Worm (Caenorhabditis elegans): ENCODE measurements around the gene F17C11.4.

Gene F17C11.4

ce11 chrV:10951655-10952278 is at the start of gene F17C11.4:
F17C11.4 (plus strand) TSS chrV:10951860.
- TF ChIP-seq lin-13 (GFP tag; optimal IDR thresholded peaks at IDR 0.05) (no peak), madf-9 (GFP tag; conservative IDR thresholded peaks at IDR 0.05) (no peak), zfp-2 (tag; optimal IDR thresholded peaks at IDR 0.05) (no peak), fkh-10 (GFP tag; optimal IDR thresholded peaks at IDR 0.05) (peak; percentile 69), daf-19 (GFP tag; conservative IDR thresholded peaks at IDR 0.05) (no peak), daf-16 (GFP tag; optimal IDR thresholded peaks at IDR 0.05) (peak in 1 of 2 experiments; percentile 76), daf-16 (tag; optimal IDR thresholded peaks at IDR 0.05) (peak; percentile 80), rbr-2 (tag; optimal IDR thresholded peaks at IDR 0.05) (peak; percentile 40), mep-1 (tag; optimal IDR thresholded peaks at IDR 0.05) (peak; percentile 72), nhr-111 (GFP tag; optimal IDR thresholded peaks at IDR 0.05) (no peak), ama-1 (optimal IDR thresholded peaks at IDR 0.05) (peak; percentile 82), ceh-20 (GFP tag; IDR thresholded peaks at IDR 0.05) (0 out of 2 replicates have a peak, but pooled peaks have one; percentile 12), madf-5 (GFP tag; IDR thresholded peaks at IDR 0.05) (no peak), egl-43 (GFP tag; IDR thresholded peaks at IDR 0.05) (no peak), daf-8 (GFP tag; IDR thresholded peaks at IDR 0.05) (no peak), F49E8.2 (tag; optimal IDR thresholded peaks at IDR 0.05; ENCODE audit: borderline replicate concordance) (no peak), Y5F2A.4 (GFP tag; optimal IDR thresholded peaks at IDR 0.05) (no peak), lin-15B (tag; optimal IDR thresholded peaks at IDR 0.05) (no peak), spr-3 (GFP tag; optimal IDR thresholded peaks at IDR 0.05) (no peak), set-16 (GFP tag; IDR thresholded peaks at IDR 0.05) (0 out of 2 replicates have a peak, but pooled peaks have one; percentile 16), mdl-1 (tag; optimal IDR thresholded peaks at IDR 0.05) (peak in 1 of 2 experiments; percentile 87), dmd-9 (GFP tag; IDR thresholded peaks at IDR 0.05) (no peak), ceh-28 (tag; optimal IDR thresholded peaks at IDR 0.05) (no peak), Y75B8A.6 (GFP tag; IDR thresholded peaks at IDR 0.05) (peak; percentile 47; the same call in 1 of the 2 replicates), hmg-1.1 (GFP tag; IDR thresholded peaks at IDR 0.05) (no peak; the same call in none of the 2 replicates), ceh-32 (tag; optimal IDR thresholded peaks at IDR 0.05; ENCODE audit: poor library complexity) (peak; percentile 52), lim-7 (GFP tag; IDR thresholded peaks at IDR 0.05) (no peak), mxl-3 (GFP tag; optimal IDR thresholded peaks at IDR 0.05) (peak; percentile 59), unc-130 (GFP tag; optimal IDR thresholded peaks at IDR 0.05) (no peak), aha-1 (tag) (peak; percentile 99), mxl-2 (GFP tag; conservative IDR thresholded peaks at IDR 0.05) (peak; percentile 60; the same call in 1 of the 2 replicates), egl-27 (tag; optimal IDR thresholded peaks at IDR 0.05) (no peak), D1046.2 (GFP tag; IDR thresholded peaks at IDR 0.05) (0 out of 2 replicates have a peak, but pooled peaks have one; percentile 12), Y105C5A.15 (GFP tag; IDR thresholded peaks at IDR 0.05) (no peak), spr-1 (tag; optimal IDR thresholded peaks at IDR 0.05) (peak; percentile 10), ceh-44 (GFP tag; IDR thresholded peaks at IDR 0.05) (no peak), nhr-10 (tag; optimal IDR thresholded peaks at IDR 0.05) (no peak), dpl-1 (GFP tag; optimal IDR thresholded peaks at IDR 0.05) (peak; percentile 38), hlh-11 (tag; optimal IDR thresholded peaks at IDR 0.05) (peak; percentile 93), ctbp-1 (GFP tag; IDR thresholded peaks at IDR 0.05) (peak; percentile 41), dmd-6 (GFP tag; IDR thresholded peaks at IDR 0.05) (peak; percentile 89), duxl-1 (tag; optimal IDR thresholded peaks at IDR 0.05; ENCODE audit: poor library complexity) (no peak), hif-1 (tag; optimal IDR thresholded peaks at IDR 0.05) (peak; percentile 41 to 74), zag-1 (tag; optimal IDR thresholded peaks at IDR 0.05) (no peak), php-3 (GFP tag; IDR thresholded peaks at IDR 0.05) (peak; percentile 62; the same call in 1 of the 2 replicates), ztf-7 (tag; optimal IDR thresholded peaks at IDR 0.05) (no peak), lin-1 (GFP tag; IDR thresholded peaks at IDR 0.05) (peak; percentile 44; the same call in 1 of the 2 replicates), lsy-2 (tag; optimal IDR thresholded peaks at IDR 0.05) (peak; percentile 60 to 77), F10B5.3 (tag; optimal IDR thresholded peaks at IDR 0.05) (no peak), nhr-76 (tag; optimal IDR thresholded peaks at IDR 0.05) (peak; percentile 62)

Measured in whole organism, L4 larva.